ENCODE assay signal across 1 fruit fly cellular context in the genomic region with DNA sequence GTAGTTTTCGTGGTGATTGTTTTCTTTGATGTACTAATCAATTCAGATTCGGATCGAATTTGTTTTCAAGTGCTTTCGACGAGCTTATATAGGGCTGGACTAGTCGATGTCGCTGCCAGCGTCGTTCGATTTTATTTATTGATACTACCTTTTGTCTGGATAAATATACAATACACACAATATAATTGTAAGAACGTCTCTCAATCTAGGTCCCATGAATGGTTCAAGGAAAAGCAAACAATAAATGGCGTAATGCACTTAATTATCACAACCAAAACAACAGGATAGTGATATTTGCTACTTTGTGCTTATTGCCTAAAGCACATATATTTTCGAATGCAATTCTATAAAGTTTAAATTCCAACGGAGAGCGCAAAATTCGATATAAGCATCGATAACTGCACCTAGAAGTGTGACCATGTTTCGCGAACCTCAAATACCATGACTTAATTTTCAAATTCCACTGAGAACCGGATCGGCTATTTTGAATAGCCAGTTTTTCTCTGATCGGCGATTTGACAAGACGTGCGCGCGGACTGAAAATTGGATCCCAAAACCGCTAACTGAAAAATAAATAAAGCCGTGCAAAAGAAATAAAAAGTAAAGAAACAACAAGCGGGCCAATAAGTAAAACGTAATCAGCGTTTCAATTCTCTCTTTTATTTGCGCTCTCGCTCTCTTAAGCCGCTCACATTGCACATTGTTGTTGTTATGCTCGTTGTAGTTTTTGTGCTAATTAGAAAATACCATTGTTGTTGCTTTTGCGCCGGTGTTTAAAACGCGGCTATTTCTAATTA.
TF ChIP-seq lines count a peak whose summit lies in the region.

A gene (minus strand): TSS at position 51 of the 797 bp plus-strand sequence.
A gene (plus strand): TSS at position 493 of the 797 bp plus-strand sequence.

TF ChIP-seq in whole organism, embryonic, 481 proteins besides CTCF, POLR2A, EP300 and RAD21 (continued from another document and continues in another):
- TF ChIP-seq dmrt99B (tag; optimal IDR thresholded peaks at IDR 0.05; lab: Kevin White, UChicago) (no peak), gfzf (GFP tag; optimal IDR thresholded peaks at IDR 0.05; lab: Kevin White, UChicago) (peak; percentile 88), aop (GFP tag; IDR thresholded peaks at IDR 0.05; lab: Robert Waterston, UW) (no peak), Oaz (GFP tag; IDR thresholded peaks at IDR 0.05; lab: Robert Waterston, UW) (no peak), ac (GFP tag; optimal IDR thresholded peaks at IDR 0.05; lab: Kevin White, UChicago) (no peak), chinmo (GFP tag; IDR thresholded peaks at IDR 0.05; lab: Robert Waterston, UW; ENCODE audit: partially characterized antibody) (peak; percentile 75; the same call in 2 of the 4 replicates), ase (GFP tag; IDR thresholded peaks at IDR 0.05; lab: Robert Waterston, UW) (no peak), Stat92E (GFP tag; optimal IDR thresholded peaks at IDR 0.05; lab: Kevin White, UChicago) (no peak), CG18011 (GFP tag; optimal IDR thresholded peaks at IDR 0.05; lab: Kevin White, UChicago) (no peak), CG1832 (GFP tag; optimal IDR thresholded peaks at IDR 0.05; lab: Kevin White, UChicago) (no peak), CG12942 (GFP tag; optimal IDR thresholded peaks at IDR 0.05; lab: Kevin White, UChicago) (no peak), CoRest (tag; optimal IDR thresholded peaks at IDR 0.05; lab: Kevin White, UChicago) (no peak), zen2 (GFP tag; IDR thresholded peaks at IDR 0.05; lab: Robert Waterston, UW; ENCODE audit: partially characterized antibody) (no peak), CG17912 (GFP tag; optimal IDR thresholded peaks at IDR 0.05; lab: Kevin White, UChicago) (no peak), gce (GFP tag; IDR thresholded peaks at IDR 0.05; lab: Robert Waterston, UW) (peak; percentile 37; the same call in 1 of the 3 replicates), croc (GFP tag; conservative IDR thresholded peaks at IDR 0.05; lab: Robert Waterston, UW) (no peak), CG4617 (GFP tag; optimal IDR thresholded peaks at IDR 0.05; lab: Kevin White, UChicago; ENCODE audit: borderline replicate concordance) (no peak), CG11398 (GFP tag; optimal IDR thresholded peaks at IDR 0.05; lab: Kevin White, UChicago) (peak; percentile 41), CG8388 (GFP tag; optimal IDR thresholded peaks at IDR 0.05; lab: Kevin White, UChicago) (no peak), CG17361 (GFP tag; IDR thresholded peaks at IDR 0.05; lab: Robert Waterston, UW) (no peak), so (GFP tag; IDR thresholded peaks at IDR 0.05; lab: Robert Waterston, UW) (peak; percentile 15; the same call in 1 of the 3 replicates), ERR (GFP tag; optimal IDR thresholded peaks at IDR 0.05; lab: Kevin White, UChicago) (no peak), kay (GFP tag; optimal IDR thresholded peaks at IDR 0.05; lab: Kevin White, UChicago) (no peak), CG15011 (GFP tag; optimal IDR thresholded peaks at IDR 0.05; lab: Kevin White, UChicago) (no peak), lmd (GFP tag; IDR thresholded peaks at IDR 0.05; lab: Robert Waterston, UW) (no peak), CG3995 (GFP tag; optimal IDR thresholded peaks at IDR 0.05; lab: Kevin White, UChicago) (no peak), Dbx (GFP tag; IDR thresholded peaks at IDR 0.05; lab: Robert Waterston, UW) (peak; percentile 33; the same call in 1 of the 3 replicates), CG13624 (GFP tag; optimal IDR thresholded peaks at IDR 0.05; lab: Kevin White, UChicago) (peak; percentile 6), zen (tag; optimal IDR thresholded peaks at IDR 0.05; lab: Kevin White, UChicago) (peak; percentile 56), CHES-1-like (GFP tag; optimal IDR thresholded peaks at IDR 0.05; lab: Kevin White, UChicago) (no peak), ash1 (GFP tag; optimal IDR thresholded peaks at IDR 0.05; lab: Kevin White, UChicago) (no peak), Hr39 (optimal IDR thresholded peaks at IDR 0.05; lab: Kevin White, UChicago) (no peak), HmgD (GFP tag; optimal IDR thresholded peaks at IDR 0.05; lab: Kevin White, UChicago) (peak; percentile 60), CG6689 (GFP tag; IDR thresholded peaks at IDR 0.05; lab: Robert Waterston, UW) (no peak), gsb-n (tag; optimal IDR thresholded peaks at IDR 0.05; lab: Kevin White, UChicago) (no peak), ttk (GFP tag; IDR thresholded peaks at IDR 0.05; lab: Robert Waterston, UW) (no peak), grn (GFP tag; optimal IDR thresholded peaks at IDR 0.05; lab: Kevin White, UChicago) (peak; percentile 16), Ets65A (GFP tag; lab: Kevin White, UChicago) (no peak), CG13894 (tag; optimal IDR thresholded peaks at IDR 0.05; lab: Kevin White, UChicago) (no peak), grau (tag; optimal IDR thresholded peaks at IDR 0.05; lab: Kevin White, UChicago) (peak; percentile 31), Hey (tag; optimal IDR thresholded peaks at IDR 0.05; lab: Kevin White, UChicago) (no peak), slp2 (GFP tag; optimal IDR thresholded peaks at IDR 0.05; lab: Kevin White, UChicago) (no peak), CG8478 (optimal IDR thresholded peaks at IDR 0.05; lab: Kevin White, UChicago) (no peak), abd-A (tag; optimal IDR thresholded peaks at IDR 0.05; lab: Kevin White, UChicago) (no peak), CG1603 (tag; optimal IDR thresholded peaks at IDR 0.05; lab: Kevin White, UChicago) (peak; percentile 63), maf-S (GFP tag; optimal IDR thresholded peaks at IDR 0.05; lab: Kevin White, UChicago) (peak; percentile 29), cwo (GFP tag; optimal IDR thresholded peaks at IDR 0.05; lab: Kevin White, UChicago) (no peak), Spps (tag; optimal IDR thresholded peaks at IDR 0.05; lab: Kevin White, UChicago) (no peak), az2 (GFP tag; optimal IDR thresholded peaks at IDR 0.05; lab: Kevin White, UChicago) (no peak), dati (GFP tag; IDR thresholded peaks at IDR 0.05; lab: Robert Waterston, UW) (no peak), h (optimal IDR thresholded peaks at IDR 0.05; lab: Kevin White, UChicago) (no peak), CG11696 (GFP tag; IDR thresholded peaks at IDR 0.05; lab: Robert Waterston, UW) (no peak), Fer3 (tag; optimal IDR thresholded peaks at IDR 0.05; lab: Kevin White, UChicago) (peak; percentile 29), row (GFP tag; IDR thresholded peaks at IDR 0.05; lab: Robert Waterston, UW) (peak; percentile 24; the same call in 1 of the 3 replicates), fd102C (GFP tag; optimal IDR thresholded peaks at IDR 0.05; lab: Kevin White, UChicago) (no peak), sc (optimal IDR thresholded peaks at IDR 0.05; lab: Kevin White, UChicago) (no peak), sc (GFP tag; optimal IDR thresholded peaks at IDR 0.05; lab: Kevin White, UChicago) (no peak), bowl (GFP tag; IDR thresholded peaks at IDR 0.05; lab: Robert Waterston, UW) (no peak), ind (GFP tag; optimal IDR thresholded peaks at IDR 0.05; lab: Kevin White, UChicago) (no peak), Opbp (GFP tag; IDR thresholded peaks at IDR 0.05; lab: Robert Waterston, UW; ENCODE audit: partially characterized antibody) (peak; percentile 70), CG12104 (GFP tag; optimal IDR thresholded peaks at IDR 0.05; lab: Kevin White, UChicago) (no peak), CG1602 (GFP tag; optimal IDR thresholded peaks at IDR 0.05; lab: Kevin White, UChicago) (no peak), toy (GFP tag; IDR thresholded peaks at IDR 0.05; lab: Robert Waterston, UW) (no peak), Bteb2 (GFP tag; optimal IDR thresholded peaks at IDR 0.05; lab: Kevin White, UChicago) (no peak), trem (tag; optimal IDR thresholded peaks at IDR 0.05; lab: Kevin White, UChicago) (peak; percentile 6), kni (GFP tag; optimal IDR thresholded peaks at IDR 0.05; lab: Kevin White, UChicago) (peak; percentile 78), en (GFP tag; optimal IDR thresholded peaks at IDR 0.05; lab: Kevin White, UChicago) (no peak), run (tag; optimal IDR thresholded peaks at IDR 0.05; lab: Kevin White, UChicago) (no peak), ftz-f1 (GFP tag; optimal IDR thresholded peaks at IDR 0.05; lab: Kevin White, UChicago) (no peak), lilli (GFP tag; optimal IDR thresholded peaks at IDR 0.05; lab: Kevin White, UChicago) (peak; percentile 16), crp (GFP tag; optimal IDR thresholded peaks at IDR 0.05; lab: Kevin White, UChicago) (no peak), CG1233 (GFP tag; optimal IDR thresholded peaks at IDR 0.05; lab: Kevin White, UChicago) (no peak), CrebB (tag; optimal IDR thresholded peaks at IDR 0.05; lab: Kevin White, UChicago) (peak; percentile 59), sens-2 (GFP tag; IDR thresholded peaks at IDR 0.05; lab: Robert Waterston, UW) (no peak), CG31388 (GFP tag; optimal IDR thresholded peaks at IDR 0.05; lab: Kevin White, UChicago) (no peak), CG18476 (GFP tag; optimal IDR thresholded peaks at IDR 0.05; lab: Kevin White, UChicago) (no peak), Rx (GFP tag; IDR thresholded peaks at IDR 0.05; lab: Robert Waterston, UW) (no peak), CG4424 (GFP tag; optimal IDR thresholded peaks at IDR 0.05; lab: Kevin White, UChicago) (no peak), CG11456 (GFP tag; IDR thresholded peaks at IDR 0.05; lab: Robert Waterston, UW) (no peak), twi (tag; optimal IDR thresholded peaks at IDR 0.05; lab: Kevin White, UChicago) (no peak), bigmax (GFP tag; optimal IDR thresholded peaks at IDR 0.05; lab: Kevin White, UChicago) (no peak), CG11695 (GFP tag; IDR thresholded peaks at IDR 0.05; lab: Robert Waterston, UW) (0 out of 3 replicates have a peak, but pooled peaks have one; percentile 42), eve (GFP tag; optimal IDR thresholded peaks at IDR 0.05; lab: Kevin White, UChicago) (no peak), CG17385 (GFP tag; optimal IDR thresholded peaks at IDR 0.05; lab: Kevin White, UChicago) (peak; percentile 56), Trl (optimal IDR thresholded peaks at IDR 0.05; lab: Kevin White, UChicago) (peak in 1 of 2 experiments; percentile 25), Trl (GFP tag; optimal IDR thresholded peaks at IDR 0.05; lab: Kevin White, UChicago) (peak; percentile 46), CG10565 (GFP tag; optimal IDR thresholded peaks at IDR 0.05; lab: Kevin White, UChicago) (no peak), TFAM (GFP tag; optimal IDR thresholded peaks at IDR 0.05; lab: Kevin White, UChicago) (no peak), Rfx (GFP tag; IDR thresholded peaks at IDR 0.05; lab: Robert Waterston, UW) (peak; percentile 49; the same call in 1 of the 2 replicates), caup (GFP tag; optimal IDR thresholded peaks at IDR 0.05; lab: Kevin White, UChicago; ENCODE audit: severe bottlenecking) (peak; percentile 57), CG10209 (GFP tag; optimal IDR thresholded peaks at IDR 0.05; lab: Kevin White, UChicago) (no peak), CG4360 (GFP tag; IDR thresholded peaks at IDR 0.05; lab: Robert Waterston, UW) (peak; percentile 83), CG2202 (tag; optimal IDR thresholded peaks at IDR 0.05; lab: Kevin White, UChicago) (peak; percentile 36), CG17829 (tag; optimal IDR thresholded peaks at IDR 0.05; lab: Kevin White, UChicago) (peak; percentile 45), sna (GFP tag; IDR thresholded peaks at IDR 0.05; lab: Robert Waterston, UW; ENCODE audit: partially characterized antibody) (no peak), Optix (GFP tag; IDR thresholded peaks at IDR 0.05; lab: Robert Waterston, UW) (no peak), CG4820 (GFP tag; optimal IDR thresholded peaks at IDR 0.05; lab: Kevin White, UChicago) (no peak), crc (GFP tag; optimal IDR thresholded peaks at IDR 0.05; lab: Kevin White, UChicago) (no peak), dpn (GFP tag; optimal IDR thresholded peaks at IDR 0.05; lab: Kevin White, UChicago) (peak in 1 of 2 experiments; percentile 27), gro (GFP tag; optimal IDR thresholded peaks at IDR 0.05; lab: Kevin White, UChicago) (peak; percentile 38), NfI (GFP tag; optimal IDR thresholded peaks at IDR 0.05; lab: Kevin White, UChicago) (no peak), cas (GFP tag; IDR thresholded peaks at IDR 0.05; lab: Robert Waterston, UW) (no peak), CG1647 (GFP tag; optimal IDR thresholded peaks at IDR 0.05; lab: Kevin White, UChicago) (no peak), Elba2 (GFP tag; optimal IDR thresholded peaks at IDR 0.05; lab: Kevin White, UChicago) (peak; percentile 94), CG6272 (GFP tag; IDR thresholded peaks at IDR 0.05; lab: Robert Waterston, UW) (no peak), CG11723 (GFP tag; optimal IDR thresholded peaks at IDR 0.05; lab: Kevin White, UChicago) (no peak), CG13775 (GFP tag; optimal IDR thresholded peaks at IDR 0.05; lab: Kevin White, UChicago) (no peak), p53 (GFP tag; optimal IDR thresholded peaks at IDR 0.05; lab: Kevin White, UChicago) (no peak), CG17359 (tag; optimal IDR thresholded peaks at IDR 0.05; lab: Kevin White, UChicago) (peak; percentile 34), CG8281 (tag; optimal IDR thresholded peaks at IDR 0.05; lab: Kevin White, UChicago) (no peak), CG33213 (GFP tag; optimal IDR thresholded peaks at IDR 0.05; lab: Kevin White, UChicago) (peak; percentile 26), mld (GFP tag; IDR thresholded peaks at IDR 0.05; lab: Robert Waterston, UW; ENCODE audit: partially characterized antibody) (no peak; the same call in 2 of the 3 replicates), CG6791 (GFP tag; IDR thresholded peaks at IDR 0.05; lab: Robert Waterston, UW; ENCODE audit: partially characterized antibody) (peak; percentile 62), CG5953 (GFP tag; IDR thresholded peaks at IDR 0.05; lab: Robert Waterston, UW) (no peak), HmgZ (tag; optimal IDR thresholded peaks at IDR 0.05; lab: Kevin White, UChicago) (peak; percentile 65), z (GFP tag; IDR thresholded peaks at IDR 0.05; lab: Robert Waterston, UW) (no peak), Sox102F (GFP tag; optimal IDR thresholded peaks at IDR 0.05; lab: Kevin White, UChicago) (no peak), cg (GFP tag; optimal IDR thresholded peaks at IDR 0.05; lab: Kevin White, UChicago) (no peak), Bdp1 (GFP tag; optimal IDR thresholded peaks at IDR 0.05; lab: Kevin White, UChicago) (no peak), CG9437 (GFP tag; optimal IDR thresholded peaks at IDR 0.05; lab: Kevin White, UChicago) (no peak), oc (tag; optimal IDR thresholded peaks at IDR 0.05; lab: Kevin White, UChicago) (peak; percentile 73), lab (GFP tag; optimal IDR thresholded peaks at IDR 0.05; lab: Kevin White, UChicago) (no peak), CG4854 (GFP tag; optimal IDR thresholded peaks at IDR 0.05; lab: Kevin White, UChicago) (peak; percentile 37), CG18764 (GFP tag; optimal IDR thresholded peaks at IDR 0.05; lab: Kevin White, UChicago) (peak; percentile 10), CG7963 (GFP tag; IDR thresholded peaks at IDR 0.05; lab: Robert Waterston, UW; ENCODE audit: partially characterized antibody) (no peak)
